Worm (Caenorhabditis elegans) whole organism, early embryonic: ENCODE data around the gene haly-1.

Experiments used
- B0310.2 ChIP-seq: sonication (generic microtip); optimal IDR thresholded peaks from 2 replicates; lab custom pipeline; 2016; ENCODE audit warnings: mild to moderate bottlenecking, missing genetic modification characterization, missing compliant biosample characterization
- ama-1 ChIP-seq: fragments of 150-350 bp; optimal IDR thresholded peaks from 2 replicates; lab custom pipeline; 2014
- ets-7 ChIP-seq: sonication (generic microtip); optimal IDR thresholded peaks from 2 replicates; lab custom pipeline; 2016; ENCODE audit warnings: missing genotype, missing genetic modification characterization, missing compliant biosample characterization
- flt-1 ChIP-seq: fragments of 200-800 bp; sonication (Bioruptor generic); IDR thresholded peaks from 2 replicates; pipeline ENCODE4 v1.3.6; 2022; ENCODE audit warnings: missing genetic modification characterization, missing compliant biosample characterization
- tbx-37 ChIP-seq: fragments of 200-800 bp; sonication (Bioruptor generic); conservative IDR thresholded peaks from 2 replicates; pipeline ENCODE4 v1.3.6; 2022; ENCODE audit warnings: missing genetic modification reagents, missing genetic modification characterization, missing compliant biosample characterization
- tra-4 ChIP-seq: sonication (generic microtip); optimal IDR thresholded peaks from 2 replicates; lab custom pipeline; 2017; ENCODE audit warnings: missing genetic modification characterization, missing compliant biosample characterization

ce11 chrX:10870137-10870536, 26.3 kb downstream of the haly-1 start, which contains the start of gene pgp-7:
- TF ChIP-seq ama-1 (no peak), flt-1 (GFP tag; lab: Robert Waterston, UW) (no peak), B0310.2 (tag; lab: Kevin White, UChicago) (no peak), tbx-37 (GFP tag; lab: Robert Waterston, UW) (no peak), ets-7 (tag; lab: Kevin White, UChicago) (no peak), tra-4 (tag; lab: Kevin White, UChicago) (no peak)
